Worm (Caenorhabditis elegans) whole organism, L2 larva: ENCODE data around the gene C15B12.4.

Experiments used
- F13H6.1 ChIP-seq: sonication (generic microtip); optimal IDR thresholded peaks from 2 replicates; lab custom pipeline; 2016; ENCODE audit warnings: missing genetic modification characterization, missing compliant biosample characterization
- R02D3.7 ChIP-seq: fragments of 150-350 bp; optimal IDR thresholded peaks from 2 replicates; lab custom pipeline; 2014; ENCODE audit warnings: missing biosample characterization, missing genetic modification characterization
- Y55F3AM.14 ChIP-seq: fragments of 200-800 bp; sonication (Bioruptor generic); optimal IDR thresholded peaks from 2 replicates; lab custom pipeline; 2018; ENCODE audit warnings: mild to moderate bottlenecking, missing genetic modification characterization, missing compliant biosample characterization
- ZK546.5 ChIP-seq: sonication (generic microtip); optimal IDR thresholded peaks from 2 replicates; lab custom pipeline; 2017; ENCODE audit warnings: missing biosample characterization, missing genetic modification characterization
- alr-1 ChIP-seq: fragments of 150-350 bp; optimal IDR thresholded peaks from 2 replicates; lab custom pipeline; 2014; ENCODE audit warnings: missing biosample characterization, missing genetic modification characterization
- aly-2 ChIP-seq: fragments of 150-350 bp; optimal IDR thresholded peaks from 2 replicates; lab custom pipeline; 2014; ENCODE audit warnings: missing biosample characterization, missing genetic modification characterization
- ama-1 ChIP-seq: fragments of 150-350 bp; optimal IDR thresholded peaks from 2 replicates; lab custom pipeline; 2018; ENCODE audit warnings: inconsistent platforms
- blmp-1 ChIP-seq: sonication (generic microtip); optimal IDR thresholded peaks from 2 replicates; lab custom pipeline; 2017; ENCODE audit warnings: missing genetic modification characterization, mild to moderate bottlenecking, missing compliant biosample characterization, antibody characterized with exemption, moderate library complexity; ENCODE audit not compliant: insufficient read depth
- ceh-16 ChIP-seq: fragments of 150-350 bp; optimal IDR thresholded peaks from 2 replicates; lab custom pipeline; 2014; ENCODE audit warnings: missing biosample characterization, missing genetic modification characterization
- ceh-82 ChIP-seq: fragments of 150-350 bp; optimal IDR thresholded peaks from 2 replicates; lab custom pipeline; 2014; ENCODE audit warnings: missing biosample characterization, missing genetic modification characterization
- crh-2 ChIP-seq: sonication (generic microtip); optimal IDR thresholded peaks from 2 replicates; lab custom pipeline; 2017; ENCODE audit warnings: missing biosample characterization, missing genetic modification characterization
- egl-27 ChIP-seq: sonication (generic microtip); optimal IDR thresholded peaks from 3 replicates; lab custom pipeline; 2017; ENCODE audit warnings: missing biosample characterization, missing genetic modification reagents, missing genetic modification characterization
- fos-1 ChIP-seq: fragments of 150-350 bp; optimal IDR thresholded peaks from 2 replicates; lab custom pipeline; 2014; ENCODE audit warnings: missing biosample characterization, missing genetic modification characterization
- gmeb-1 ChIP-seq: fragments of 150-350 bp; optimal IDR thresholded peaks from 2 replicates; lab custom pipeline; 2014; ENCODE audit warnings: missing biosample characterization, missing genetic modification characterization
- lin-11 ChIP-seq: fragments of 150-350 bp; sonication (generic microtip); optimal IDR thresholded peaks from 2 replicates; lab custom pipeline; 2014; ENCODE audit warnings: missing biosample characterization, missing genetic modification characterization, inconsistent platforms, mixed read lengths
- lin-13 ChIP-seq: fragments of 150-350 bp; optimal IDR thresholded peaks from 2 replicates; lab custom pipeline; 2014; ENCODE audit warnings: missing biosample characterization, missing genetic modification reagents, missing genetic modification characterization
- lsy-2 ChIP-seq, 2 experiments: fragments of 150-350 bp in 1 of 2; sonication (generic microtip) in 1 of 2; optimal IDR thresholded peaks; 2 replicates each; lab custom pipeline; 2014 to 2017; ENCODE audit warnings: missing biosample characterization in 2 of 2, missing genetic modification characterization in 2 of 2
- mab-5 ChIP-seq: fragments of 150-350 bp; optimal IDR thresholded peaks from 2 replicates; lab custom pipeline; 2014; ENCODE audit warnings: missing biosample characterization, missing genetic modification characterization
- nhr-10 ChIP-seq: sonication (generic microtip); optimal IDR thresholded peaks from 2 replicates; lab custom pipeline; 2017; ENCODE audit warnings: missing biosample characterization, missing genetic modification characterization
- nhr-12 ChIP-seq: fragments of 150-350 bp; optimal IDR thresholded peaks from 2 replicates; lab custom pipeline; 2014; ENCODE audit warnings: missing biosample characterization, missing genetic modification characterization
- nhr-129 ChIP-seq: fragments of 150-350 bp; optimal IDR thresholded peaks from 2 replicates; lab custom pipeline; 2014; ENCODE audit warnings: missing biosample characterization, missing genetic modification characterization
- nhr-21 ChIP-seq: fragments of 150-350 bp; optimal IDR thresholded peaks from 2 replicates; lab custom pipeline; 2014; ENCODE audit warnings: missing biosample characterization, missing genetic modification characterization
- nhr-23 ChIP-seq: fragments of 150-350 bp; optimal IDR thresholded peaks from 2 replicates; lab custom pipeline; 2014; ENCODE audit warnings: missing biosample characterization, missing genetic modification reagents, missing genetic modification characterization
- nhr-6 ChIP-seq: fragments of 150-350 bp; optimal IDR thresholded peaks from 2 replicates; lab custom pipeline; 2014; ENCODE audit warnings: missing biosample characterization, missing genetic modification characterization
- peb-1 ChIP-seq: fragments of 150-350 bp; optimal IDR thresholded peaks from 2 replicates; lab custom pipeline; 2014; ENCODE audit warnings: missing biosample characterization, missing genetic modification characterization
- skn-1 ChIP-seq: sonication (generic microtip); optimal IDR thresholded peaks from 2 replicates; lab custom pipeline; 2017; ENCODE audit warnings: missing biosample characterization, missing genetic modification characterization
- sma-9 ChIP-seq, 2 experiments: fragments of 150-350 bp in 1 of 2; sonication (generic microtip) in 1 of 2; optimal IDR thresholded peaks; 2 replicates each; lab custom pipeline; 2014 to 2016; ENCODE audit warnings: missing genetic modification characterization in 2 of 2, mild to moderate bottlenecking in 1 of 2, missing biosample characterization in 1 of 2, missing compliant biosample characterization in 1 of 2, missing genetic modification reagents in 1 of 2, moderate library complexity in 1 of 2
- snpc-4 ChIP-seq: fragments of 150-350 bp; optimal IDR thresholded peaks from 2 replicates; lab custom pipeline; 2014; ENCODE audit warnings: missing biosample characterization, missing genetic modification characterization
- unc-39 ChIP-seq: fragments of 150-350 bp; optimal IDR thresholded peaks from 2 replicates; lab custom pipeline; 2014; ENCODE audit warnings: missing biosample characterization, missing genetic modification characterization
- unc-55 ChIP-seq: fragments of 150-350 bp; sonication (generic microtip); optimal IDR thresholded peaks from 3 replicates; lab custom pipeline; 2014; ENCODE audit warnings: missing biosample characterization, missing genetic modification reagents, missing genetic modification characterization
- unc-62 ChIP-seq: fragments of 150-350 bp; optimal IDR thresholded peaks from 2 replicates; lab custom pipeline; 2014; ENCODE audit warnings: missing biosample characterization, missing genetic modification reagents, missing genetic modification characterization
- zag-1 ChIP-seq: fragments of 150-350 bp; optimal IDR thresholded peaks from 2 replicates; lab custom pipeline; 2014; ENCODE audit warnings: missing biosample characterization, missing genetic modification characterization
- ztf-1 ChIP-seq: fragments of 200-800 bp; sonication (Bioruptor generic); conservative IDR thresholded peaks from 2 replicates; pipeline ENCODE4 v1.3.6; 2022; ENCODE audit warnings: missing genetic modification characterization, missing compliant biosample characterization
- ztf-11 ChIP-seq: sonication (generic microtip); optimal IDR thresholded peaks from 2 replicates; lab custom pipeline; 2017; ENCODE audit warnings: missing biosample characterization, missing genetic modification characterization
- ztf-4 ChIP-seq: fragments of 150-350 bp; optimal IDR thresholded peaks from 2 replicates; lab custom pipeline; 2014; ENCODE audit warnings: missing biosample characterization, missing genetic modification characterization

C15B12.4 gene

ce11 chrX:6507734-6508133 is 34.2 kb upstream of the C15B12.4 start:
- no peak for TF ChIP-seq sma-9 (GFP tag; optimal IDR thresholded peaks at IDR 0.05; lab: Kevin White, UChicago)
- no peak for TF ChIP-seq sma-9 (tag; optimal IDR thresholded peaks at IDR 0.05; lab: Kevin White, UChicago)
- TF ChIP-seq Y55F3AM.14 (GFP tag; lab: Kevin White, UChicago): no peak
- TF ChIP-seq lin-11 (tag; lab: Kevin White, UChicago): no peak
- no peak for TF ChIP-seq unc-62 (GFP tag; lab: Kevin White, UChicago)
- no peak for TF ChIP-seq mab-5 (tag; lab: Kevin White, UChicago)
- no peak for TF ChIP-seq blmp-1
- TF ChIP-seq aly-2: no peak
- no peak for TF ChIP-seq lin-13 (GFP tag; lab: Kevin White, UChicago)
- TF ChIP-seq zag-1: no peak
- TF ChIP-seq ZK546.5 (tag; lab: Kevin White, UChicago): no peak
- no peak for TF ChIP-seq nhr-21

- no peak for TF ChIP-seq mab-5 (tag; lab: Kevin White, UChicago)
- TF ChIP-seq unc-39 (tag; lab: Kevin White, UChicago): no peak
- no peak for TF ChIP-seq nhr-10
- TF ChIP-seq R02D3.7 (tag; lab: Kevin White, UChicago): no peak
- no peak for TF ChIP-seq unc-55
- TF ChIP-seq lin-13 (GFP tag; lab: Kevin White, UChicago): no peak
- TF ChIP-seq crh-2 (tag; lab: Kevin White, UChicago): no peak
- no peak for TF ChIP-seq ztf-11
- TF ChIP-seq ceh-16 (tag; lab: Kevin White, UChicago): no peak
- no peak for TF ChIP-seq nhr-129 (tag; lab: Kevin White, UChicago)
- no peak for TF ChIP-seq aly-2
- no peak for TF ChIP-seq alr-1
- no peak for TF ChIP-seq snpc-4
- no peak for TF ChIP-seq nhr-6
- TF ChIP-seq nhr-12 (tag; lab: Kevin White, UChicago): no peak
- TF ChIP-seq F13H6.1: no peak
- no peak for TF ChIP-seq ztf-1 (GFP tag; lab: Robert Waterston, UW)
- TF ChIP-seq ztf-4 (tag; lab: Kevin White, UChicago): no peak
Observed at ce11 chrX:6505662-6506061, 32.1 kb upstream of the C15B12.4 start, which contains the start of gene glr-8. glr-8 (plus strand) TSS chrX:6505980.

ce11 chrX:6505008-6505407 is 31.5 kb upstream of the C15B12.4 start, which contains the start of gene cdf-1:
cdf-1 (minus strand) TSS chrX:6505143.
- TF ChIP-seq peb-1 (tag; lab: Kevin White, UChicago) (no peak), mab-5 (tag; lab: Kevin White, UChicago) (no peak), unc-39 (tag; lab: Kevin White, UChicago) (no peak), egl-27 (no peak), R02D3.7 (tag; lab: Kevin White, UChicago) (no peak), ceh-82 (no peak), lsy-2 (tag; optimal IDR thresholded peaks at IDR 0.05; lab: Kevin White, UChicago) (peak in 1 of 2 experiments; percentile 33), skn-1 (no peak), unc-55 (peak; percentile 41), lin-11 (tag; lab: Kevin White, UChicago) (no peak), nhr-129 (tag; lab: Kevin White, UChicago) (peak; percentile 51), lin-13 (GFP tag; lab: Kevin White, UChicago) (peak; percentile 27), nhr-10 (no peak), ZK546.5 (tag; lab: Kevin White, UChicago) (no peak), nhr-6 (peak; percentile 5)
- TF ChIP-seq, all 48 proteins: peak for 5

ce11 chrX:6503148-6503547 is 29.6 kb upstream of the C15B12.4 start:
- no peak for TF ChIP-seq unc-39 (tag; lab: Kevin White, UChicago)
- TF ChIP-seq peb-1 (tag; lab: Kevin White, UChicago): no peak
- no peak for TF ChIP-seq ama-1 (lab: Kevin White, UChicago)
- no peak for TF ChIP-seq Y55F3AM.14 (GFP tag; lab: Kevin White, UChicago)
- TF ChIP-seq nhr-23: no peak
- no peak for TF ChIP-seq ztf-1 (GFP tag; lab: Robert Waterston, UW)
- TF ChIP-seq fos-1 (tag; lab: Kevin White, UChicago): peak; percentile 20
- no peak for TF ChIP-seq gmeb-1

ce11 chrX:6499736-6500135 is 26.2 kb upstream of the C15B12.4 start, which contains the start of gene actl-1:
actl-1 (minus strand) TSS chrX:6499836.
- no peak for TF ChIP-seq mab-5 (tag; lab: Kevin White, UChicago)
